Fruit fly (Drosophila melanogaster) whole organism, adult: Measurements from ENCODE around the gene CG13476.

Source experiments
- CG12768 ChIP-seq: fragments of 200-800 bp; sonication (Bioruptor generic); optimal IDR thresholded peaks from 2 replicates; lab custom pipeline; 2017; ENCODE audit warnings: missing biosample characterization, missing genetic modification characterization, mild to moderate bottlenecking, moderate library complexity, missing genetic modification reagents
- CG14711 ChIP-seq: fragments of 200-800 bp; sonication (Bioruptor generic); optimal IDR thresholded peaks from 2 replicates; lab custom pipeline; 2018; ENCODE audit warnings: missing biosample characterization, mild to moderate bottlenecking, missing genetic modification characterization, moderate library complexity
- CG1620 ChIP-seq: fragments of 200-800 bp; sonication (Bioruptor generic); optimal IDR thresholded peaks from 2 replicates; lab custom pipeline; 2016; ENCODE audit warnings: missing biosample characterization, missing genetic modification characterization
- CG5204 ChIP-seq: fragments of 200-800 bp; sonication (Bioruptor generic); optimal IDR thresholded peaks from 2 replicates; lab custom pipeline; 2016; ENCODE audit warnings: missing biosample characterization, missing genetic modification characterization
- CG7101 ChIP-seq: fragments of 200-800 bp; sonication (Bioruptor generic); optimal IDR thresholded peaks from 2 replicates; lab custom pipeline; 2018; ENCODE audit warnings: missing biosample characterization, mild to moderate bottlenecking, missing genetic modification characterization, moderate library complexity
- Clk ChIP-seq: fragments of 200-800 bp; sonication (Bioruptor generic); optimal IDR thresholded peaks from 2 replicates; lab custom pipeline; 2017; ENCODE audit warnings: missing biosample characterization, missing genetic modification characterization
- Crg-1 ChIP-seq: fragments of 200-800 bp; sonication (Bioruptor generic); optimal IDR thresholded peaks from 2 replicates; lab custom pipeline; 2016; ENCODE audit warnings: missing biosample characterization, missing genetic modification characterization
- Hr96 ChIP-seq: fragments of 200-800 bp; sonication (Bioruptor generic); optimal IDR thresholded peaks from 2 replicates; lab custom pipeline; 2016; ENCODE audit warnings: missing biosample characterization, missing genetic modification characterization
- cic ChIP-seq: fragments of 200-800 bp; sonication (Bioruptor generic); optimal IDR thresholded peaks from 2 replicates; lab custom pipeline; 2017; ENCODE audit warnings: missing biosample characterization, mild to moderate bottlenecking, missing genetic modification characterization, moderate library complexity
- kay ChIP-seq: fragments of 200-800 bp; sonication (Bioruptor generic); peaks from one replicate; lab custom pipeline; 2016; ENCODE audit warnings: missing biosample characterization, missing genetic modification characterization, borderline replicate concordance
- ovo ChIP-seq: fragments of 200-800 bp; sonication (Bioruptor generic); optimal IDR thresholded peaks from 2 replicates; lab custom pipeline; 2016; ENCODE audit warnings: missing biosample characterization, missing genetic modification characterization
- pad ChIP-seq: fragments of 200-800 bp; sonication (Bioruptor generic); optimal IDR thresholded peaks from 3 replicates; lab custom pipeline; 2017; ENCODE audit warnings: missing biosample characterization, missing genetic modification characterization, mild to moderate bottlenecking, moderate library complexity, missing genetic modification reagents
- tj ChIP-seq: fragments of 200-800 bp; sonication (Bioruptor generic); optimal IDR thresholded peaks from 3 replicates; lab custom pipeline; 2017; ENCODE audit warnings: missing biosample characterization, mild to moderate bottlenecking, missing genetic modification characterization, moderate library complexity
- toe ChIP-seq: fragments of 200-800 bp; sonication (Bioruptor generic); optimal IDR thresholded peaks from 2 replicates; lab custom pipeline; 2016; ENCODE audit warnings: missing biosample characterization, missing genetic modification characterization

- TF ChIP-seq toe (GFP tag; lab: Kevin White, UChicago): no peak
- no peak for TF ChIP-seq tj (GFP tag; lab: Kevin White, UChicago)
- TF ChIP-seq CG14711 (tag; lab: Kevin White, UChicago): no peak
- TF ChIP-seq CG1620 (GFP tag; lab: Kevin White, UChicago): no peak
- no peak for TF ChIP-seq Hr96 (GFP tag; lab: Kevin White, UChicago)
- TF ChIP-seq ovo: no peak
- no peak for TF ChIP-seq CG5204 (GFP tag; lab: Kevin White, UChicago)
- TF ChIP-seq pad (GFP tag; lab: Kevin White, UChicago): no peak
- TF ChIP-seq CG7101: no peak
- TF ChIP-seq Crg-1 (GFP tag; lab: Kevin White, UChicago): no peak
- TF ChIP-seq cic (GFP tag; lab: Kevin White, UChicago): no peak
- no peak for TF ChIP-seq CG12768 (GFP tag; lab: Kevin White, UChicago)
- no peak for TF ChIP-seq Clk
- no peak for TF ChIP-seq kay
These were observed 43.6 kb upstream of the CG13476 start for dm6 chr3L:14661567-14662258.
